Fruit fly (Drosophila melanogaster) whole organism, pupa: ENCODE results near the gene fz.

Experiments
- CG10348 ChIP-seq: fragments of 200-800 bp; sonication (Bioruptor generic); IDR thresholded peaks from 2 replicates; pipeline ENCODE4 v1.3.6; 2022; ENCODE audit warnings: missing biosample characterization, missing genetic modification characterization
- CG12605 ChIP-seq: fragments of 200-800 bp; sonication (Bioruptor generic); IDR thresholded peaks from 2 replicates; pipeline ENCODE4 v1.3.6; 2022; ENCODE audit warnings: missing biosample characterization, missing genetic modification characterization
- CG13204 ChIP-seq: fragments of 200-800 bp; sonication (Bioruptor generic); optimal IDR thresholded peaks from 2 replicates; lab custom pipeline; 2018; ENCODE audit warnings: missing biosample characterization, mild to moderate bottlenecking, missing genetic modification characterization, moderate library complexity
- CG14655 ChIP-seq: fragments of 200-800 bp; sonication (Bioruptor generic); optimal IDR thresholded peaks from 3 replicates; lab custom pipeline; 2017; ENCODE audit warnings: mild to moderate bottlenecking, missing biosample characterization, missing genetic modification reagents, missing genetic modification characterization
- CG15710 ChIP-seq: fragments of 200-800 bp; sonication (Bioruptor generic); optimal IDR thresholded peaks from 2 replicates; lab custom pipeline; 2018; ENCODE audit warnings: missing biosample characterization, mild to moderate bottlenecking, missing genetic modification characterization, moderate library complexity
- CG17806 ChIP-seq: fragments of 200-800 bp; sonication (Bioruptor generic); optimal IDR thresholded peaks from 2 replicates; lab custom pipeline; 2018; ENCODE audit warnings: missing biosample characterization, mild to moderate bottlenecking, missing genetic modification characterization, moderate library complexity
- CG32121 ChIP-seq: fragments of 200-800 bp; sonication (Bioruptor generic); IDR thresholded peaks from 2 replicates; pipeline ENCODE4 v1.3.6; 2022; ENCODE audit warnings: missing biosample characterization, missing genetic modification characterization
- CG34367 ChIP-seq: fragments of 200-800 bp; sonication (Bioruptor generic); optimal IDR thresholded peaks from 2 replicates; lab custom pipeline; 2018; ENCODE audit warnings: missing biosample characterization, mild to moderate bottlenecking, missing genetic modification characterization
- CG4496 ChIP-seq: fragments of 200-800 bp; sonication (Bioruptor generic); IDR thresholded peaks from 3 replicates; pipeline ENCODE4 v1.3.6; 2022; ENCODE audit warnings: missing biosample characterization, missing genetic modification characterization
- CG8159 ChIP-seq: fragments of 200-800 bp; sonication (Bioruptor generic); optimal IDR thresholded peaks from 3 replicates; lab custom pipeline; 2018; ENCODE audit warnings: missing biosample characterization, mild to moderate bottlenecking, missing genetic modification characterization, moderate library complexity
- CG8301 ChIP-seq: fragments of 200-800 bp; sonication (Bioruptor generic); optimal IDR thresholded peaks from 2 replicates; lab custom pipeline; 2018; ENCODE audit warnings: missing biosample characterization, mild to moderate bottlenecking, missing genetic modification characterization
- CG9948 ChIP-seq: fragments of 200-800 bp; sonication (Bioruptor generic); optimal IDR thresholded peaks from 2 replicates; lab custom pipeline; 2018; ENCODE audit warnings: missing biosample characterization, mild to moderate bottlenecking, missing genetic modification characterization, moderate library complexity
- D1 ChIP-seq: fragments of 200-800 bp; sonication (Bioruptor generic); optimal IDR thresholded peaks from 2 replicates; lab custom pipeline; 2018; ENCODE audit warnings: missing biosample characterization, mild to moderate bottlenecking, missing genetic modification characterization, moderate library complexity
- EcR ChIP-seq: fragments of 200-800 bp; sonication (Bioruptor generic); optimal IDR thresholded peaks from 3 replicates; lab custom pipeline; 2019; ENCODE audit warnings: missing biosample characterization, missing genetic modification characterization, mild to moderate bottlenecking, moderate library complexity, missing genetic modification reagents
- Ets98B ChIP-seq: fragments of 200-800 bp; sonication (Bioruptor generic); IDR thresholded peaks from 2 replicates; pipeline ENCODE4 v1.3.6; 2022; ENCODE audit warnings: missing biosample characterization, missing genetic modification characterization
- Pif1A ChIP-seq: fragments of 200-800 bp; sonication (Bioruptor generic); optimal IDR thresholded peaks from 3 replicates; lab custom pipeline; 2016; ENCODE audit warnings: missing biosample characterization, missing genetic modification characterization
- Pif1B ChIP-seq: fragments of 200-800 bp; sonication (Bioruptor generic); optimal IDR thresholded peaks from 3 replicates; lab custom pipeline; 2016; ENCODE audit warnings: missing biosample characterization, missing genetic modification characterization
- Snoo ChIP-seq: fragments of 200-800 bp; sonication (Bioruptor generic); optimal IDR thresholded peaks from 3 replicates; lab custom pipeline; 2017; ENCODE audit warnings: missing biosample characterization, mild to moderate bottlenecking, missing genetic modification characterization, inconsistent platforms
- fd96Ca ChIP-seq: fragments of 200-800 bp; sonication (Bioruptor generic); IDR thresholded peaks from 3 replicates; pipeline ENCODE4 v1.3.6; 2022; ENCODE audit warnings: missing biosample characterization, missing genetic modification characterization
- gl ChIP-seq: fragments of 200-800 bp; sonication (Bioruptor generic); optimal IDR thresholded peaks from 2 replicates; lab custom pipeline; 2018; ENCODE audit warnings: missing biosample characterization, mild to moderate bottlenecking, missing genetic modification characterization
- rn ChIP-seq: fragments of 200-800 bp; sonication (Bioruptor generic); IDR thresholded peaks from 2 replicates; pipeline ENCODE4 v1.3.6; 2022; ENCODE audit warnings: missing biosample characterization, missing genetic modification characterization

fz gene

DNA sequence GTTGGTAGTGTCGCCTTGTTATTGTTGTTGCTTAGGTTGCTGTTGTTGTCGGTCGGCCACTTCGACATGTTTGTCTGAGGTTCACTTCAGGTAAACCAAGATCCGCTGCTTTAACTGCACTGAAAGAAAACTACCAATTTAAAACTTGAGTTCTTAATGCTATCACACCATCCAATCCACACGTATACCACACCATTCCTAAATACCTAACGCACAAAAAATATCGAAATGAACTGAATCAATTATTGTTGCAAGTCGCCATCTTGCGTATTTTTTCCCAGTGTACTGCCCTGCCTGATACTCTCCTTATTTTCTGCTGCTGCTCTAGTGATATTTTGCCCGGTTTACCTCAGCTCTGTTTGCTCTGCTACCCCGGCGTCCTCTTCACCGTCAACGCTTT lies 64.7 kb downstream of the fz start:
- TF ChIP-seq D1 (tag; lab: Kevin White, UChicago) (no peak), Pif1B (peak; percentile 86), Pif1A (GFP tag; lab: Kevin White, UChicago) (peak; percentile 95), Ets98B (peak; percentile 89), CG15710 (tag; lab: Kevin White, UChicago) (peak; percentile 89), CG32121 (GFP tag; lab: Robert Waterston, UW) (peak; percentile 84), EcR (GFP tag; lab: Kevin White, UChicago) (peak; percentile 43), CG34367 (tag; lab: Kevin White, UChicago) (peak; percentile 86), rn (GFP tag; lab: Robert Waterston, UW) (peak; percentile 82), CG17806 (peak; percentile 88), CG10348 (GFP tag; lab: Robert Waterston, UW) (peak; percentile 56), CG13204 (GFP tag; lab: Kevin White, UChicago) (peak; percentile 78), Snoo (tag; lab: Kevin White, UChicago) (peak; percentile 63), gl (tag; lab: Kevin White, UChicago) (peak; percentile 81), fd96Ca (peak; percentile 95), CG8301 (tag; lab: Kevin White, UChicago) (peak; percentile 86), CG8159 (tag; lab: Kevin White, UChicago) (peak; percentile 87), CG9948 (peak; percentile 83), CG12605 (GFP tag; lab: Robert Waterston, UW) (peak; percentile 77), CG14655 (GFP tag; lab: Kevin White, UChicago) (peak; percentile 90), CG4496 (GFP tag; lab: Robert Waterston, UW) (peak; percentile 94)
- TF ChIP-seq, all 21 proteins: peak for 20

DNA sequence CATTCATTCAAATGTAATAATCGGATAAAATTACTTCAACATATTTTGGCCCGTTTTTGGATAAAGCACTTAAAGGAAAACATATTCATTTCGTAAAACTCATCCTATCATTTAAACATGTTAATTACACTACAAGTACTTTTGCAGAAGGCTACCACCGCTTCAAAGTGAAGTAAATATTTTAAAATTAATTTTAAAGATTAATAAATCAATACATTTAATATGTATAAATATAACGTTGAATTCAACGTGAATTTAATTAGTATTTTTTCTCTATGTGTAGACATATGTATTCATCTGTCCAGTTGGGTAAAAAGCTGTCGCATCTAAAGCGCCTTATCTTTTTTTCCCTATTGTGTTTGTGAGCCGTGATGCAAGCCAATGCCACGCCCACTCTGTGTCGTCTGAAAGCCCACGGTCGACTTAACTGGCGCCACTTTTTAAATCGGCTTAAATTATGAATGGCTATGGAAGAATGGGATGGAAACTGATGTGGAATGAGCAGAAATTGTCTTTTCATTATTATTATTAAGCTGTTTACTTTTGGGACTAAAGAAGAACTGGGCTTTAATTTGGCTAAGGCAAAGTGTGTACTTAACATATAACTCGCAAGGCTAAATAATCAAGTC lies 69.3 kb downstream of the fz start:
- TF ChIP-seq CG15710 (tag; lab: Kevin White, UChicago) (no peak), Pif1B (no peak), CG13204 (GFP tag; lab: Kevin White, UChicago) (no peak), Snoo (tag; lab: Kevin White, UChicago) (no peak)

DNA sequence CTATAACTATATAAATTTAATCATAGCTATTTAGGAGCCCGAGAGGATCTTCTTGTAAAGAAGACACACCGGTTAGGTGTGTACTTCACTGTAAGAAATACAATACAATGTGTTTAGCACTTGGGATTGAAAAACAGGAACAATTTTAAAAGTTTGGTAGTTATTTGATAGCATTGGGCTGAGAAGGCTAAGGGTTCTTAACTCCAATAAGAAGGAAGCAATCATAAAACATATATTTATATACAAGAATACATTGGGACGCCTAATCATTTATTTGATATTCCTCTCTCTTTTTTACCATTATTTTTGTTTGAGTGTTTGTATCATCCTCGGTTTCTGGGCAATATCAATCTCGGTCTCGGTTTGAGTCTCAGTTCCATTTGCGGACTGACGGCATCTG lies 72.4 kb downstream of the fz start:
- peak; percentile 3 for TF ChIP-seq CG17806
- TF ChIP-seq rn (GFP tag; lab: Robert Waterston, UW), result no peak
- TF ChIP-seq CG15710 (tag; lab: Kevin White, UChicago), result peak; percentile 0
- no peak for TF ChIP-seq CG12605 (GFP tag; lab: Robert Waterston, UW)
- TF ChIP-seq Ets98B, result no peak
- no peak for TF ChIP-seq CG13204 (GFP tag; lab: Kevin White, UChicago)
- TF ChIP-seq CG8301 (tag; lab: Kevin White, UChicago), result peak; percentile 54
- peak; percentile 20 for TF ChIP-seq CG8159 (tag; lab: Kevin White, UChicago)
- no peak for TF ChIP-seq CG34367 (tag; lab: Kevin White, UChicago)
- no peak for TF ChIP-seq Snoo (tag; lab: Kevin White, UChicago)
- TF ChIP-seq Pif1B, result peak; percentile 10
- peak; percentile 67 for TF ChIP-seq CG14655 (GFP tag; lab: Kevin White, UChicago)

- TF ChIP-seq CG14655 (GFP tag; lab: Kevin White, UChicago), result peak; percentile 42
- no peak for TF ChIP-seq CG32121 (GFP tag; lab: Robert Waterston, UW)
- peak; percentile 13 for TF ChIP-seq gl (tag; lab: Kevin White, UChicago)
- peak; percentile 63 for TF ChIP-seq CG9948
- TF ChIP-seq CG34367 (tag; lab: Kevin White, UChicago), result peak; percentile 41
- no peak for TF ChIP-seq CG10348 (GFP tag; lab: Robert Waterston, UW)
- TF ChIP-seq CG12605 (GFP tag; lab: Robert Waterston, UW), result no peak
- TF ChIP-seq Pif1A (GFP tag; lab: Kevin White, UChicago), result peak; percentile 3
- TF ChIP-seq EcR (GFP tag; lab: Kevin White, UChicago), result no peak
- peak; percentile 21 for TF ChIP-seq Snoo (tag; lab: Kevin White, UChicago)
- peak; percentile 68 for TF ChIP-seq CG17806
- TF ChIP-seq CG8301 (tag; lab: Kevin White, UChicago), result peak; percentile 27
- peak; percentile 9 for TF ChIP-seq Pif1B
- TF ChIP-seq fd96Ca, result no peak
- TF ChIP-seq Ets98B, result no peak
- peak; percentile 69 for TF ChIP-seq CG8159 (tag; lab: Kevin White, UChicago)
- no peak; the same call in 2 of the 3 replicates for TF ChIP-seq CG4496 (GFP tag; lab: Robert Waterston, UW)
- TF ChIP-seq CG13204 (GFP tag; lab: Kevin White, UChicago), result no peak
- TF ChIP-seq D1 (tag; lab: Kevin White, UChicago), result no peak
- no peak for TF ChIP-seq rn (GFP tag; lab: Robert Waterston, UW)
- TF ChIP-seq CG15710 (tag; lab: Kevin White, UChicago), result peak; percentile 58
These were observed 76.1 kb downstream of the fz start for dm6 chr3L:14350218-14350617.

dm6 chr3L:14350814-14351213 lies 76.7 kb downstream of the fz start:
- TF ChIP-seq CG8159 (tag; lab: Kevin White, UChicago) (peak; percentile 71), rn (GFP tag; lab: Robert Waterston, UW) (no peak), fd96Ca (0 out of 3 replicates have a peak, but pooled peaks have one; percentile 39), D1 (tag; lab: Kevin White, UChicago) (peak; percentile 21), Pif1A (GFP tag; lab: Kevin White, UChicago) (peak; percentile 47), Pif1B (no peak), Ets98B (no peak), CG17806 (peak; percentile 54), EcR (GFP tag; lab: Kevin White, UChicago) (no peak), CG12605 (GFP tag; lab: Robert Waterston, UW) (no peak), Snoo (tag; lab: Kevin White, UChicago) (no peak), CG8301 (tag; lab: Kevin White, UChicago) (peak; percentile 14), CG13204 (GFP tag; lab: Kevin White, UChicago) (no peak), CG14655 (GFP tag; lab: Kevin White, UChicago) (peak; percentile 68), CG9948 (peak; percentile 68), gl (tag; lab: Kevin White, UChicago) (no peak), CG34367 (tag; lab: Kevin White, UChicago) (peak; percentile 64), CG4496 (GFP tag; lab: Robert Waterston, UW) (no peak), CG32121 (GFP tag; lab: Robert Waterston, UW) (no peak), CG10348 (GFP tag; lab: Robert Waterston, UW) (no peak), CG15710 (tag; lab: Kevin White, UChicago) (peak; percentile 71)
